Fruit fly (Drosophila melanogaster): ENCODE data around the gene Prp6.

DNA sequence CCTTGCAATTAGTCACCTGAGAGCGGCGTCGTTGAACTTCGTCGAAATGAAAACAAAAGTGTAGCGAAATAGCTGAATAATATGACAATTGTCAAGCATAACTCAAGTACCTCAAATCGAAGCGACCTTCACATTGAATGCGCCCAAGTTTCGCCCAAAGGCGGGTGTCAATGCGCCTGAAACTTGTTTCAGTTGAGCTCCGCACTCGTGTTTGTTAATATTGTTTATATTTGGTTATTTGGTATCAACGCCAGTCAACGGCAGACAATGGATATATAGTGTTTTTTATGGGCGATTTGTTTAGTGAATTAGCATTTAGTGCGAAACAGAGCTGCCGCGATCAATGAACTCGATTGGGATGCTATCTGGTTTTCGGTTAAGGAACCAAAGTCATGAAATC lies 43.3 kb upstream of the Prp6 start:
- TF ChIP-seq NC2β (GFP tag; optimal IDR thresholded peaks at IDR 0.05) (no peak), CG5180 (GFP tag; optimal IDR thresholded peaks at IDR 0.05) (no peak), eve (GFP tag; optimal IDR thresholded peaks at IDR 0.05) (no peak), tin (GFP tag; optimal IDR thresholded peaks at IDR 0.05) (no peak), ara (GFP tag; IDR thresholded peaks at IDR 0.05) (no peak), sim (GFP tag; IDR thresholded peaks at IDR 0.05) (no peak), CG11560 (tag; IDR thresholded peaks at IDR 0.05) (no peak)

All from whole organism, embryonic.